Fruit fly (Drosophila melanogaster): ENCODE data around the gene moon.

DNA sequence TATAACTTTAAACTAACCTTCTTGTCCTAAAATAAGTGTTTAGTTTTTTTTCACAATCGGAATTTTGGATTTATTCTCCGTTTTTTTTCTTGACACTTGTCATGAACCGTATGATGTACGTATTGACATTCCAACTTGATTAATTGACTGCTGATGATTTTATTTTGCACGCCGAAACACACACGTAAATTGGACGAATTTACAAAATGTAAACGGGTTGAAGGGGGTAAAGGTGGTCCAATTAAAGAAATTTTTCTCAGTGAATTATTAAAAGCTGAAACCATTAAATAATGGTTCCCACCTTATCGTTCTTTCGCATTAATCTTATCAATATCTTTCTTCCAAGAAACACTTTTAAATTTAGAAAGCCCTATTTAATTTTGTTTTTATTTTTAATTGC lies 16.1 kb downstream of the moon start, which contains the start of gene Uch-L5R:
- TF ChIP-seq Dfd (GFP tag; optimal IDR thresholded peaks at IDR 0.05) (no peak), Rel (GFP tag; optimal IDR thresholded peaks at IDR 0.05) (no peak), Rel (tag; optimal IDR thresholded peaks at IDR 0.05) (no peak), Hr78 (GFP tag; optimal IDR thresholded peaks at IDR 0.05) (no peak), N (GFP tag; optimal IDR thresholded peaks at IDR 0.05) (no peak), rgr (GFP tag; optimal IDR thresholded peaks at IDR 0.05) (no peak), foxo (GFP tag; optimal IDR thresholded peaks at IDR 0.05) (no peak), usp (GFP tag; optimal IDR thresholded peaks at IDR 0.05) (no peak), Dif (GFP tag; optimal IDR thresholded peaks at IDR 0.05; ENCODE audit: partially characterized antibody) (no peak), psq (GFP tag; optimal IDR thresholded peaks at IDR 0.05) (no peak), OdsH (GFP tag; optimal IDR thresholded peaks at IDR 0.05) (no peak), CrebA (GFP tag; optimal IDR thresholded peaks at IDR 0.05; ENCODE audit: borderline replicate concordance) (no peak), h (GFP tag; optimal IDR thresholded peaks at IDR 0.05) (no peak), tai (GFP tag; optimal IDR thresholded peaks at IDR 0.05) (no peak), fru (GFP tag; optimal IDR thresholded peaks at IDR 0.05) (no peak)
